Fruit fly (Drosophila melanogaster): Measurements from ENCODE around the gene CG1523.
A peak's percentile ranks its signal among the peaks of the same experiment; 100 is the strongest.

The CG1523 gene

dm6 chr3R:28831626-28832267 is 12.3 kb upstream of the CG1523 start, which contains the start of gene WASp (continued):
- no peak for TF ChIP-seq Fer1 (GFP tag; optimal IDR thresholded peaks at IDR 0.05)
- peak; percentile 39 for TF ChIP-seq Atf3 (GFP tag; optimal IDR thresholded peaks at IDR 0.05)
- TF ChIP-seq CG17361 (GFP tag; IDR thresholded peaks at IDR 0.05): peak; percentile 72; the same call in 2 of the 3 replicates
- peak; percentile 35; the same call in 1 of the 3 replicates for TF ChIP-seq CG34422 (GFP tag; IDR thresholded peaks at IDR 0.05)
- TF ChIP-seq Jarid2 (GFP tag; optimal IDR thresholded peaks at IDR 0.05): no peak
- peak; percentile 97 for TF ChIP-seq Med (GFP tag)
- no peak for TF ChIP-seq lov (optimal IDR thresholded peaks at IDR 0.05)
- TF ChIP-seq lov (GFP tag; IDR thresholded peaks at IDR 0.05): peak; percentile 83; the same call in 2 of the 3 replicates
- TF ChIP-seq CG9437 (GFP tag; optimal IDR thresholded peaks at IDR 0.05): peak; percentile 46
- TF ChIP-seq CG10959 (GFP tag; IDR thresholded peaks at IDR 0.05): no peak
- TF ChIP-seq psq (GFP tag; optimal IDR thresholded peaks at IDR 0.05): no peak
- TF ChIP-seq MTF-1 (GFP tag; optimal IDR thresholded peaks at IDR 0.05; ENCODE audit: borderline replicate concordance): peak; percentile 60
- peak; percentile 74 for TF ChIP-seq CG32532 (GFP tag; IDR thresholded peaks at IDR 0.05)
- no peak for TF ChIP-seq Ravus (GFP tag; IDR thresholded peaks at IDR 0.05)
- no peak for TF ChIP-seq hth (optimal IDR thresholded peaks at IDR 0.05)
- peak; percentile 70 for TF ChIP-seq CG9876 (GFP tag; optimal IDR thresholded peaks at IDR 0.05)
- TF ChIP-seq nerfin-2 (GFP tag; IDR thresholded peaks at IDR 0.05; ENCODE audit: partially characterized antibody): no peak
- peak; percentile 49 for TF ChIP-seq fd102C (GFP tag; optimal IDR thresholded peaks at IDR 0.05)
- peak; percentile 51 for TF ChIP-seq CG8388 (GFP tag; optimal IDR thresholded peaks at IDR 0.05)
- TF ChIP-seq HLH54F (GFP tag; optimal IDR thresholded peaks at IDR 0.05): peak; percentile 69
- peak; percentile 54 to 75 for TF ChIP-seq chif (GFP tag; optimal IDR thresholded peaks at IDR 0.05)
- 0 out of 2 replicates have a peak, but pooled peaks have one; percentile 26 for TF ChIP-seq sim (GFP tag; IDR thresholded peaks at IDR 0.05)
- TF ChIP-seq Hr39 (optimal IDR thresholded peaks at IDR 0.05): no peak
- peak; percentile 68 for TF ChIP-seq CG10267 (tag; optimal IDR thresholded peaks at IDR 0.05)
- TF ChIP-seq CG11247 (GFP tag; IDR thresholded peaks at IDR 0.05): peak; percentile 67
- peak; percentile 7 for TF ChIP-seq slou (GFP tag; optimal IDR thresholded peaks at IDR 0.05)
- TF ChIP-seq prd (optimal IDR thresholded peaks at IDR 0.05): no peak
- TF ChIP-seq prd (GFP tag; IDR thresholded peaks at IDR 0.05): peak; percentile 46; the same call in 1 of the 3 replicates
- TF ChIP-seq CG6654 (GFP tag; optimal IDR thresholded peaks at IDR 0.05): peak; percentile 8
- 0 out of 2 replicates have a peak, but pooled peaks have one; percentile 46 for TF ChIP-seq CG11696 (GFP tag; IDR thresholded peaks at IDR 0.05)
- TF ChIP-seq Sin3A (optimal IDR thresholded peaks at IDR 0.05): peak; percentile 53
- peak in 1 of 2 experiments; percentile 86 for TF ChIP-seq Eip74EF (GFP tag; optimal IDR thresholded peaks at IDR 0.05)
- TF ChIP-seq Gsc (GFP tag; IDR thresholded peaks at IDR 0.05): no peak
- peak; percentile 51 for TF ChIP-seq Sox102F (GFP tag; optimal IDR thresholded peaks at IDR 0.05)
- peak; percentile 46; the same call in 1 of the 3 replicates for TF ChIP-seq otp (GFP tag; IDR thresholded peaks at IDR 0.05)
- no peak for TF ChIP-seq CG14965 (GFP tag; optimal IDR thresholded peaks at IDR 0.05; ENCODE audit: borderline replicate concordance)
- TF ChIP-seq z (GFP tag; IDR thresholded peaks at IDR 0.05): 0 out of 3 replicates have a peak, but pooled peaks have one; percentile 37
- TF ChIP-seq Sry-δ (GFP tag; optimal IDR thresholded peaks at IDR 0.05): peak; percentile 94
- peak; percentile 25 for TF ChIP-seq CG12942 (GFP tag; optimal IDR thresholded peaks at IDR 0.05)
- no peak for TF ChIP-seq Taf1 (GFP tag; IDR thresholded peaks at IDR 0.05)
- no peak for TF ChIP-seq Poxn (GFP tag; IDR thresholded peaks at IDR 0.05)
- TF ChIP-seq pfk (GFP tag; optimal IDR thresholded peaks at IDR 0.05): peak; percentile 14
- peak; percentile 30; the same call in 1 of the 2 replicates for TF ChIP-seq al (GFP tag; IDR thresholded peaks at IDR 0.05)
- TF ChIP-seq CG8089 (GFP tag; optimal IDR thresholded peaks at IDR 0.05): peak; percentile 69
- TF ChIP-seq Dref (GFP tag; IDR thresholded peaks at IDR 0.05): peak; percentile 80
- TF ChIP-seq CG12744 (GFP tag; optimal IDR thresholded peaks at IDR 0.05): peak; percentile 80
- no peak for TF ChIP-seq CG31441 (GFP tag; IDR thresholded peaks at IDR 0.05)
- no peak for TF ChIP-seq CG15601 (tag; optimal IDR thresholded peaks at IDR 0.05)
- TF ChIP-seq CG33557 (GFP tag; optimal IDR thresholded peaks at IDR 0.05): peak; percentile 46
- no peak for TF ChIP-seq fd64A (GFP tag; optimal IDR thresholded peaks at IDR 0.05)
- no peak for TF ChIP-seq lbe (GFP tag; optimal IDR thresholded peaks at IDR 0.05)
